Worm (Caenorhabditis elegans) whole organism, L3 larva: ENCODE data around the gene arrd-22.
A peak's percentile ranks its signal among the peaks of the same experiment; 100 is the strongest.

Source experiments
- nhr-12 ChIP-seq: fragments of 150-350 bp; optimal IDR thresholded peaks from 2 replicates; lab custom pipeline; 2014; ENCODE audit warnings: missing biosample characterization, missing genetic modification characterization
- nhr-25 ChIP-seq: sonication (generic microtip); optimal IDR thresholded peaks from 2 replicates; lab custom pipeline; 2017; ENCODE audit warnings: missing biosample characterization, missing genetic modification characterization
- nhr-28 ChIP-seq: fragments of 150-350 bp; optimal IDR thresholded peaks from 2 replicates; lab custom pipeline; 2014; ENCODE audit warnings: missing biosample characterization, missing genetic modification characterization
- tbx-2 ChIP-seq: sonication (generic microtip); optimal IDR thresholded peaks from 2 replicates; lab custom pipeline; 2016; ENCODE audit warnings: mild to moderate bottlenecking, missing genetic modification characterization, missing compliant biosample characterization
- ztf-11 ChIP-seq: fragments of 150-350 bp; optimal IDR thresholded peaks from 2 replicates; lab custom pipeline; 2014; ENCODE audit warnings: missing biosample characterization, missing genetic modification characterization

DNA sequence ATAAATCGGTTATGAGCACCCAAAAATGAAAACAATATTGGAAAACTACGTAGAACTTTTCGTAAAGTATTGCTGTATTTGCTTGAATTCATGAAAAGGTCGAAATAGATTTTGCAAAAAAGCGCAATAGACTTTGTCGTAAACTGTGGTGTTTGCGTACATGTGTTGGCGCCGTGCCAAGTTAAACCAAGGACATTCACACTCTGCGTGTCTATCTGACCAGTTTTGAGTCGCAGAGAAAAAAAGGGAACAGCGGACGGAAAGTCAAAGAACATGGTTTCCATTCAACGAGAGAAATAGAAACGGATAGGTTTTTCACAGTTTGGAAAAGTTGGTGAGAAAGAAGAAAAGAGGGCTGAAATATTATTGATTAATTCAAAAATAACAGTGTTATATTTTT is 19.3 kb upstream of the arrd-22 start:
- TF ChIP-seq nhr-28: no peak
- TF ChIP-seq nhr-25 (tag; lab: Kevin White, UChicago): peak; percentile 98
- TF ChIP-seq ztf-11 (tag; lab: Kevin White, UChicago): no peak
- no peak for TF ChIP-seq nhr-12 (tag; lab: Kevin White, UChicago)
- peak; percentile 61 for TF ChIP-seq tbx-2 (tag; lab: Kevin White, UChicago)
